Fruit fly (Drosophila melanogaster): Measurements from ENCODE around the gene CG15879.

DNA sequence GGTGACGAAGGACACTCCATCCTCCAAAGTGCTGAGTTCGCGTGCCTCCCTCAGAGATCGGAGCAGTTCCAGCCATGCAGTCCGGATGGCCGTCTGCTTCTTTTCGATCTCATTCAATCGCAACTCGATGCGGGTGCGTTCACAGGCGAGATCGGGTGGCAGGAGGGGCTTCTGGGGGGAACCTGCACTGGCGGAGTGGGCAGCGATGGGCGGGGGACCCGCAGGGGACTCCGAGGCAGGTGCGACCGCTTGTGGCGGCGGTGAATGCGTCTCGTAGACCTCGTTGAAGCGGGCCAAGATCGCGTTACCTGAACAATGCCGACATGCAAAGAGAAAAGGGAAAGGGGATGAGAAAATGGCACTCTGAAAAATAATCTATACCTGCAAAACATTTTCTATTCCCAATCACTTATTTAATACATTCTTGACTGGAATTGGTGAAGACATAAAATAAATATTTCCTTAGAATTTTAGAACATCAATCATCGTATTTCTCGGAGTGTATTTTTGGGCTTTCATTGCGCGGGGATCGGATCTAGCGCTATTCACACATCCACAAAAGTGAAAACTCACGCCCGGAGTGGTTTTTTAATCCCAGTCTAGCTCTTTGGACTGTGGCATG, 10.1 kb downstream of the CG15879 start:
- TF ChIP-seq ttk (optimal IDR thresholded peaks at IDR 0.05) (no peak), h (optimal IDR thresholded peaks at IDR 0.05) (no peak), psq (optimal IDR thresholded peaks at IDR 0.05) (no peak), Sin3A (optimal IDR thresholded peaks at IDR 0.05) (no peak), Myc (optimal IDR thresholded peaks at IDR 0.05) (no peak)

Measured in Kc167 (cell line).